Worm (Caenorhabditis elegans) whole organism, L1 larva: ENCODE results near the gene Y50D7A.10.

Source experiments
- blmp-1 ChIP-seq: fragments of 150-350 bp; optimal IDR thresholded peaks from 2 replicates; lab custom pipeline; 2014; ENCODE audit warnings: missing biosample characterization, missing genetic modification characterization
- dsc-1 ChIP-seq: sonication (generic microtip); optimal IDR thresholded peaks from 2 replicates; lab custom pipeline; 2016; ENCODE audit warnings: mild to moderate bottlenecking, missing genetic modification characterization, missing compliant biosample characterization
- nhr-12 ChIP-seq: sonication (generic microtip); optimal IDR thresholded peaks from 2 replicates; lab custom pipeline; 2017; ENCODE audit warnings: missing biosample characterization, missing genetic modification characterization
- nhr-28 ChIP-seq: fragments of 150-350 bp; optimal IDR thresholded peaks from 2 replicates; lab custom pipeline; 2014; ENCODE audit warnings: missing biosample characterization, missing genetic modification characterization

ce11 chrIII:365649-366048, 50.4 kb downstream of the Y50D7A.10 start, which contains the start of gene pll-1:
- TF ChIP-seq dsc-1 (no peak), nhr-28 (tag; lab: Kevin White, UChicago) (no peak), nhr-12 (tag; lab: Kevin White, UChicago) (no peak), blmp-1 (tag; lab: Kevin White, UChicago) (no peak)
